Worm (Caenorhabditis elegans): ENCODE results near the gene F22F7.8.

ce11 chrV:2095204-2095603 is 26.6 kb downstream of the F22F7.8 start, which contains the start of gene F36F12.2:
- TF ChIP-seq tbx-11 (GFP tag; IDR thresholded peaks at IDR 0.05) (no peak), flt-1 (GFP tag; IDR thresholded peaks at IDR 0.05) (no peak)
